Worm (Caenorhabditis elegans) whole organism, young adult: ENCODE results near the gene T28D6.6.

Experiments
- B0261.1 ChIP-seq: sonication (generic microtip); optimal IDR thresholded peaks from 2 replicates; lab custom pipeline; 2016; ENCODE audit warnings: mild to moderate bottlenecking, missing genetic modification characterization, moderate library complexity, missing compliant biosample characterization
- B0336.3 ChIP-seq: fragments of 200-800 bp; sonication (Bioruptor generic); IDR thresholded peaks from 2 replicates; pipeline ENCODE4 v1.3.6; 2022; ENCODE audit warnings: missing genetic modification characterization, missing compliant biosample characterization
- D2030.7 ChIP-seq: fragments of 200-800 bp; sonication (Bioruptor generic); IDR thresholded peaks from 2 replicates; pipeline ENCODE4 v1.3.6; 2022; ENCODE audit warnings: missing genetic modification reagents, missing genetic modification characterization, missing compliant biosample characterization
- F23B12.7 ChIP-seq: sonication (generic microtip); optimal IDR thresholded peaks from 2 replicates; lab custom pipeline; 2017; ENCODE audit warnings: missing genetic modification characterization, mild to moderate bottlenecking, missing compliant biosample characterization, antibody characterized with exemption, moderate library complexity; ENCODE audit not compliant: insufficient read depth
- F33H1.4 ChIP-seq: fragments of 200-800 bp; sonication (Bioruptor generic); IDR thresholded peaks from 2 replicates; pipeline ENCODE4 v1.3.6; 2022; ENCODE audit warnings: missing genetic modification reagents, missing genetic modification characterization, missing compliant biosample characterization
- F37B4.10 ChIP-seq: fragments of 200-800 bp; sonication (Bioruptor generic); IDR thresholded peaks from 2 replicates; pipeline ENCODE4 v1.3.6; 2022; ENCODE audit warnings: missing genetic modification characterization, missing compliant biosample characterization
- K11D2.4 ChIP-seq: fragments of 200-800 bp; sonication (Bioruptor generic); IDR thresholded peaks from 2 replicates; pipeline ENCODE4 v1.3.6; 2022; ENCODE audit warnings: missing genetic modification reagents, missing genetic modification characterization, missing compliant biosample characterization
- K12H6.12 ChIP-seq: fragments of 200-800 bp; sonication (Bioruptor generic); optimal IDR thresholded peaks from 2 replicates; lab custom pipeline; 2018; ENCODE audit warnings: mild to moderate bottlenecking, missing genetic modification characterization, missing compliant biosample characterization
- T07F8.4 ChIP-seq: sonication (generic microtip); optimal IDR thresholded peaks from 2 replicates; lab custom pipeline; 2016; ENCODE audit warnings: mild to moderate bottlenecking, missing genetic modification characterization, moderate library complexity, missing compliant biosample characterization
- Y95B8A.8 ChIP-seq: fragments of 200-800 bp; sonication (Bioruptor generic); IDR thresholded peaks from 2 replicates; pipeline ENCODE4 v1.3.6; 2022; ENCODE audit warnings: missing genetic modification reagents, missing genetic modification characterization, missing compliant biosample characterization
- aptf-2 ChIP-seq: fragments of 200-800 bp; sonication (Bioruptor generic); conservative IDR thresholded peaks from 2 replicates; pipeline ENCODE4 v1.3.6; 2022; ENCODE audit warnings: missing genetic modification reagents, missing genetic modification characterization, missing compliant biosample characterization
- aptf-3 ChIP-seq: fragments of 200-800 bp; sonication (Bioruptor generic); IDR thresholded peaks from 2 replicates; pipeline ENCODE4 v1.3.6; 2022; ENCODE audit warnings: missing genetic modification characterization, missing compliant biosample characterization
- attf-5 ChIP-seq: fragments of 200-800 bp; sonication (Bioruptor generic); optimal IDR thresholded peaks from 2 replicates; lab custom pipeline; 2018; ENCODE audit warnings: mild to moderate bottlenecking, missing genetic modification characterization, missing compliant biosample characterization
- ccch-3 ChIP-seq: fragments of 200-800 bp; sonication (Bioruptor generic); optimal IDR thresholded peaks from 2 replicates; lab custom pipeline; 2018; ENCODE audit warnings: mild to moderate bottlenecking, missing genetic modification characterization, missing compliant biosample characterization
- cebp-2 ChIP-seq: fragments of 200-800 bp; sonication (Bioruptor generic); IDR thresholded peaks from 2 replicates; pipeline ENCODE4 v1.3.6; 2022; ENCODE audit warnings: missing genetic modification characterization, missing compliant biosample characterization
- dpl-1 ChIP-seq: fragments of 150-350 bp; optimal IDR thresholded peaks from 2 replicates; lab custom pipeline; 2014; ENCODE audit warnings: missing biosample characterization, missing genetic modification reagents, missing genetic modification characterization
- efl-1 ChIP-seq: fragments of 150-350 bp; optimal IDR thresholded peaks from 2 replicates; lab custom pipeline; 2014; ENCODE audit warnings: missing biosample characterization, missing genetic modification reagents, missing genetic modification characterization
- egrh-3 ChIP-seq: fragments of 200-800 bp; sonication (Bioruptor generic); IDR thresholded peaks from 2 replicates; pipeline ENCODE4 v1.3.6; 2022; ENCODE audit warnings: missing genetic modification reagents, missing genetic modification characterization, missing compliant biosample characterization
- ets-4 ChIP-seq: fragments of 200-800 bp; sonication (Bioruptor generic); optimal IDR thresholded peaks from 2 replicates; lab custom pipeline; 2018; ENCODE audit warnings: mild to moderate bottlenecking, missing genetic modification characterization, missing compliant biosample characterization
- hmg-1.2 ChIP-seq: fragments of 200-800 bp; sonication (Bioruptor generic); IDR thresholded peaks from 2 replicates; pipeline ENCODE4 v1.3.6; 2022; ENCODE audit warnings: missing genetic modification reagents, missing genetic modification characterization, missing compliant biosample characterization
- hrde-1 ChIP-seq: sonication (generic microtip); optimal IDR thresholded peaks from 2 replicates; lab custom pipeline; 2016; ENCODE audit warnings: missing genetic modification characterization, mild to moderate bottlenecking, missing compliant biosample characterization, moderate library complexity, missing genotype, missing genetic modification reagents, borderline replicate concordance
- let-607 ChIP-seq, 2 experiments: fragments of 200-800 bp in 1 of 2; sonication (Bioruptor generic) in 1 of 2; sonication (generic microtip) in 1 of 2; optimal IDR thresholded peaks; 2 replicates each; lab custom pipeline; 2016 to 2018; ENCODE audit warnings: mild to moderate bottlenecking in 2 of 2, missing compliant biosample characterization in 2 of 2, missing genetic modification characterization in 2 of 2, moderate library complexity in 2 of 2, missing genotype in 1 of 2
- lin-35 ChIP-seq, 3 experiments: fragments of 150-350 bp in 2 of 3; sonication (generic microtip) in 1 of 3; optimal IDR thresholded peaks; 2 replicates each; lab custom pipeline; 2014 to 2018; ENCODE audit warnings: missing biosample characterization in 3 of 3, missing genetic modification characterization in 3 of 3, missing genetic modification reagents in 3 of 3
- lin-40 ChIP-seq: sonication (generic microtip); optimal IDR thresholded peaks from 2 replicates; lab custom pipeline; 2016; ENCODE audit warnings: missing genetic modification characterization, mild to moderate bottlenecking, missing compliant biosample characterization, missing genotype, missing genetic modification reagents
- lin-54 ChIP-seq: fragments of 200-800 bp; sonication (Bioruptor generic); optimal IDR thresholded peaks from 2 replicates; lab custom pipeline; 2018; ENCODE audit warnings: mild to moderate bottlenecking, missing genetic modification characterization, missing compliant biosample characterization
- lsl-1 ChIP-seq: fragments of 200-800 bp; sonication (Bioruptor generic); optimal IDR thresholded peaks from 2 replicates; lab custom pipeline; 2018; ENCODE audit warnings: mild to moderate bottlenecking, missing genetic modification characterization, moderate library complexity, missing compliant biosample characterization
- madf-10 ChIP-seq: sonication (generic microtip); optimal IDR thresholded peaks from 2 replicates; lab custom pipeline; 2016; ENCODE audit warnings: mild to moderate bottlenecking, missing genetic modification characterization, missing compliant biosample characterization
- madf-8 ChIP-seq: fragments of 200-800 bp; sonication (Bioruptor generic); conservative IDR thresholded peaks from 2 replicates; pipeline ENCODE4 v1.3.6; 2022; ENCODE audit warnings: missing genetic modification reagents, missing genetic modification characterization, missing compliant biosample characterization
- mxl-1 ChIP-seq: sonication (generic microtip); optimal IDR thresholded peaks from 2 replicates; lab custom pipeline; 2016; ENCODE audit warnings: missing genetic modification characterization, missing compliant biosample characterization
- nfyb-1 ChIP-seq: fragments of 200-800 bp; sonication (Bioruptor generic); IDR thresholded peaks from 2 replicates; pipeline ENCODE4 v1.3.6; 2022; ENCODE audit warnings: missing genetic modification reagents, missing genetic modification characterization, missing compliant biosample characterization
- nhr-120 ChIP-seq: fragments of 200-800 bp; sonication (Bioruptor generic); IDR thresholded peaks from 2 replicates; pipeline ENCODE4 v1.3.6; 2022; ENCODE audit warnings: missing genetic modification characterization, missing compliant biosample characterization
- nhr-90 ChIP-seq: sonication (generic microtip); optimal IDR thresholded peaks from 2 replicates; lab custom pipeline; 2016; ENCODE audit warnings: missing genotype, mild to moderate bottlenecking, missing genetic modification characterization, missing compliant biosample characterization
- pbrm-1 ChIP-seq: fragments of 200-800 bp; sonication (Bioruptor generic); IDR thresholded peaks from 2 replicates; pipeline ENCODE4 v1.3.6; 2022; ENCODE audit warnings: missing genetic modification reagents, missing genetic modification characterization, missing compliant biosample characterization
- rec-8 ChIP-seq, 2 experiments: sonication (generic microtip); optimal IDR thresholded peaks; 2 replicates each; lab custom pipeline; 2016; ENCODE audit warnings: mild to moderate bottlenecking in 2 of 2, missing genetic modification characterization in 2 of 2, missing genetic modification reagents in 2 of 2, missing genotype in 2 of 2, missing biosample characterization in 1 of 2, missing compliant biosample characterization in 1 of 2, moderate library complexity in 1 of 2
- sdz-38 ChIP-seq: sonication (generic microtip); optimal IDR thresholded peaks from 2 replicates; lab custom pipeline; 2016; ENCODE audit warnings: missing genotype, missing genetic modification characterization, missing compliant biosample characterization
- snpc-1.1 ChIP-seq: sonication (generic microtip); optimal IDR thresholded peaks from 2 replicates; lab custom pipeline; 2017; ENCODE audit warnings: missing genetic modification characterization, mild to moderate bottlenecking, missing compliant biosample characterization, antibody characterized with exemption, moderate library complexity, missing genotype, missing genetic modification reagents; ENCODE audit not compliant: insufficient read depth
- snpc-1.3 ChIP-seq: sonication (generic microtip); optimal IDR thresholded peaks from 2 replicates; lab custom pipeline; 2017; ENCODE audit warnings: missing genetic modification characterization, mild to moderate bottlenecking, missing compliant biosample characterization, antibody characterized with exemption, moderate library complexity, missing genotype, missing genetic modification reagents; ENCODE audit not compliant: insufficient read depth
- tbp1 ChIP-seq: fragments of 200-800 bp; sonication (Bioruptor generic); optimal IDR thresholded peaks from 2 replicates; lab custom pipeline; 2018; ENCODE audit warnings: mild to moderate bottlenecking, missing genetic modification characterization, missing compliant biosample characterization
- tbx-9 ChIP-seq: sonication (generic microtip); optimal IDR thresholded peaks from 2 replicates; lab custom pipeline; 2016; ENCODE audit warnings: borderline replicate concordance, missing genetic modification characterization, inconsistent platforms, missing compliant biosample characterization
- unc-130 ChIP-seq: sonication (generic microtip); optimal IDR thresholded peaks from 2 replicates; lab custom pipeline; 2016; ENCODE audit warnings: missing genetic modification reagents, missing genetic modification characterization, missing compliant biosample characterization
- ztf-18 ChIP-seq: sonication (generic microtip); optimal IDR thresholded peaks from 2 replicates; lab custom pipeline; 2016; ENCODE audit warnings: missing genotype, mild to moderate bottlenecking, missing genetic modification characterization, missing compliant biosample characterization
- ztf-22 ChIP-seq: fragments of 200-800 bp; sonication (Bioruptor generic); optimal IDR thresholded peaks from 2 replicates; lab custom pipeline; 2018; ENCODE audit warnings: mild to moderate bottlenecking, missing genetic modification characterization, moderate library complexity, missing compliant biosample characterization
- ztf-25 ChIP-seq: fragments of 200-800 bp; sonication (Bioruptor generic); IDR thresholded peaks from 2 replicates; pipeline ENCODE4 v1.3.6; 2022; ENCODE audit warnings: missing genetic modification reagents, missing genetic modification characterization, missing compliant biosample characterization
- ztf-28 ChIP-seq: fragments of 200-800 bp; sonication (Bioruptor generic); IDR thresholded peaks from 2 replicates; pipeline ENCODE4 v1.3.6; 2022; ENCODE audit warnings: missing genetic modification reagents, missing genetic modification characterization, missing compliant biosample characterization

The T28D6.6 gene

DNA sequence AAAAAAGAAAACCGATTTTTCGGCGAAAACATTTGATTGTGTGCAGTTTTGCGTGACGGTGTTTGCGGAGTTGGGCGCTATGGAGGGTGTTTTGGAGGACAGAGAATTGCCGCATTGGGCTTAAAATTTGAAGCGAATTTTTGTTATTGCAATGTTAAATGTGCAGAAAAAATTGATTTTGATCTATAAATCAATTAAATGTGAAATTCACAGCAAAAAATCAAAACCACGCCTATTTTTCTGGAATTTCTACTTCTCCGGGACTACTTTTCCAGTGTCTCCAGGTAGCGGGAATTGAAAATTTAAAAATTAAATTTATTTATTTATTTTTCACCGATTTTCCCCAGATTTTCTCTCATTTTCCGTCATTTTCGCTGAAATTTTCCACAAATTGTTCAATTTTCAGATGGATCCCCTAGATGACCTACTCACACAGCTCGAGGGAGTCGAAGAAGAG is 25.7 kb downstream of the T28D6.6 start, which contains the start of gene mcm-10 (continued):
- TF ChIP-seq pbrm-1 (GFP tag; lab: Robert Waterston, UW) (peak; percentile 74; the same call in 1 of the 2 replicates), ztf-25 (GFP tag; lab: Robert Waterston, UW) (0 out of 2 replicates have a peak, but pooled peaks have one; percentile 7), lin-54 (GFP tag; lab: Kevin White, UChicago) (peak; percentile 72), snpc-1.3 (tag; lab: Kevin White, UChicago) (peak; percentile 17), F23B12.7 (tag; lab: Kevin White, UChicago) (peak; percentile 48), nhr-120 (GFP tag; lab: Robert Waterston, UW) (no peak), lsl-1 (GFP tag; lab: Kevin White, UChicago) (peak; percentile 56), B0261.1 (tag; lab: Kevin White, UChicago) (peak; percentile 26), unc-130 (peak; percentile 51), hrde-1 (tag; lab: Kevin White, UChicago) (no peak), snpc-1.1 (tag; lab: Kevin White, UChicago) (no peak), lin-40 (tag; lab: Kevin White, UChicago) (peak; percentile 79), tbp1 (GFP tag; lab: Kevin White, UChicago) (no peak), K11D2.4 (0 out of 2 replicates have a peak, but pooled peaks have one; percentile 32), nhr-90 (tag; lab: Kevin White, UChicago) (no peak), F37B4.10 (GFP tag; lab: Robert Waterston, UW) (no peak), egrh-3 (GFP tag; lab: Robert Waterston, UW) (no peak), ets-4 (GFP tag; lab: Kevin White, UChicago) (no peak), tbx-9 (tag; lab: Kevin White, UChicago) (no peak), hmg-1.2 (GFP tag; lab: Robert Waterston, UW) (no peak), cebp-2 (GFP tag; lab: Robert Waterston, UW) (no peak), madf-8 (GFP tag; lab: Robert Waterston, UW) (peak; percentile 17; the same call in 1 of the 2 replicates), F33H1.4 (peak; percentile 26; the same call in 1 of the 2 replicates), B0336.3 (peak; percentile 87), sdz-38 (tag; lab: Kevin White, UChicago) (no peak), ztf-18 (peak; percentile 26), aptf-3 (no peak), lin-35 (GFP tag; optimal IDR thresholded peaks at IDR 0.05; lab: Kevin White, UChicago) (peak in 1 of 3 experiments; percentile 73), ccch-3 (GFP tag; lab: Kevin White, UChicago) (peak; percentile 63), Y95B8A.8 (GFP tag; lab: Robert Waterston, UW) (no peak), let-607 (tag; optimal IDR thresholded peaks at IDR 0.05; lab: Kevin White, UChicago) (peak in 1 of 2 experiments; percentile 56), D2030.7 (GFP tag; lab: Robert Waterston, UW) (peak; percentile 59), dpl-1 (peak; percentile 58), K12H6.12 (tag; lab: Kevin White, UChicago) (peak; percentile 87), ztf-28 (GFP tag; lab: Robert Waterston, UW) (peak; percentile 15; the same call in 1 of the 2 replicates), ztf-22 (GFP tag; lab: Kevin White, UChicago) (no peak), T07F8.4 (tag; lab: Kevin White, UChicago) (no peak), madf-10 (tag; lab: Kevin White, UChicago) (peak; percentile 21), attf-5 (GFP tag; lab: Kevin White, UChicago) (peak; percentile 89), mxl-1 (tag; lab: Kevin White, UChicago) (no peak), rec-8 (tag; optimal IDR thresholded peaks at IDR 0.05; lab: Kevin White, UChicago) (no peak), nfyb-1 (no peak), aptf-2 (GFP tag; lab: Robert Waterston, UW) (0 out of 2 replicates have a peak, but pooled peaks have one; percentile 51), efl-1 (GFP tag; lab: Kevin White, UChicago) (peak; percentile 61)
